Worm (Caenorhabditis elegans) whole organism, L2 larva: Measurements from ENCODE around the gene lst-2.
"Not testable (repeated sequence)": the region's sequence is repeated elsewhere in the genome, so short reads cannot be mapped to it uniquely, and the experiment has no call there.

ENCODE experiments used
- alr-1 ChIP-seq: fragments of 150-350 bp; optimal IDR thresholded peaks from 2 replicates; lab custom pipeline; 2014; ENCODE audit warnings: missing biosample characterization, missing genetic modification characterization
- ama-1 ChIP-seq: fragments of 150-350 bp; optimal IDR thresholded peaks from 2 replicates; lab custom pipeline; 2018; ENCODE audit warnings: inconsistent platforms
- blmp-1 ChIP-seq: sonication (generic microtip); optimal IDR thresholded peaks from 2 replicates; lab custom pipeline; 2017; ENCODE audit warnings: missing genetic modification characterization, mild to moderate bottlenecking, missing compliant biosample characterization, antibody characterized with exemption, moderate library complexity; ENCODE audit not compliant: insufficient read depth
- ceh-16 ChIP-seq: fragments of 150-350 bp; optimal IDR thresholded peaks from 2 replicates; lab custom pipeline; 2014; ENCODE audit warnings: missing biosample characterization, missing genetic modification characterization
- egl-27 ChIP-seq: sonication (generic microtip); optimal IDR thresholded peaks from 3 replicates; lab custom pipeline; 2017; ENCODE audit warnings: missing biosample characterization, missing genetic modification reagents, missing genetic modification characterization
- elt-1 ChIP-seq: fragments of 150-350 bp; optimal IDR thresholded peaks from 2 replicates; lab custom pipeline; 2014; ENCODE audit warnings: missing biosample characterization, missing genetic modification characterization
- lin-11 ChIP-seq: fragments of 150-350 bp; sonication (generic microtip); optimal IDR thresholded peaks from 2 replicates; lab custom pipeline; 2014; ENCODE audit warnings: missing biosample characterization, missing genetic modification characterization, inconsistent platforms, mixed read lengths
- mab-5 ChIP-seq: fragments of 150-350 bp; optimal IDR thresholded peaks from 2 replicates; lab custom pipeline; 2014; ENCODE audit warnings: missing biosample characterization, missing genetic modification characterization
- nhr-11 ChIP-seq: fragments of 150-350 bp; optimal IDR thresholded peaks from 2 replicates; lab custom pipeline; 2014; ENCODE audit warnings: missing biosample characterization, missing genetic modification characterization
- nhr-23 ChIP-seq: fragments of 150-350 bp; optimal IDR thresholded peaks from 2 replicates; lab custom pipeline; 2014; ENCODE audit warnings: missing biosample characterization, missing genetic modification reagents, missing genetic modification characterization
- nhr-77 ChIP-seq: fragments of 150-350 bp; optimal IDR thresholded peaks from 2 replicates; lab custom pipeline; 2014; ENCODE audit warnings: missing biosample characterization, missing genetic modification characterization
- skn-1 ChIP-seq: sonication (generic microtip); optimal IDR thresholded peaks from 2 replicates; lab custom pipeline; 2017; ENCODE audit warnings: missing biosample characterization, missing genetic modification characterization
- snpc-4 ChIP-seq: fragments of 150-350 bp; optimal IDR thresholded peaks from 2 replicates; lab custom pipeline; 2014; ENCODE audit warnings: missing biosample characterization, missing genetic modification characterization
- ztf-1 ChIP-seq: fragments of 200-800 bp; sonication (Bioruptor generic); conservative IDR thresholded peaks from 2 replicates; pipeline ENCODE4 v1.3.6; 2022; ENCODE audit warnings: missing genetic modification characterization, missing compliant biosample characterization

- TF ChIP-seq ama-1 (lab: Kevin White, UChicago); nhr-11 (tag; lab: Kevin White, UChicago); ztf-1 (GFP tag; lab: Robert Waterston, UW); elt-1; lin-11 (tag; lab: Kevin White, UChicago); nhr-77; skn-1 (tag; lab: Kevin White, UChicago); snpc-4; nhr-23; alr-1 (tag; lab: Kevin White, UChicago); ceh-16; blmp-1 (tag; lab: Kevin White, UChicago); egl-27 (tag; lab: Kevin White, UChicago); mab-5 (tag; lab: Kevin White, UChicago): not testable (repeated sequence)
Measured at ce11 chrX:4332305-4332704, 50.9 kb downstream of the lst-2 start, which contains the start of gene C24A8.6.
